Worm (Caenorhabditis elegans): ENCODE data around the gene irld-39.

DNA sequence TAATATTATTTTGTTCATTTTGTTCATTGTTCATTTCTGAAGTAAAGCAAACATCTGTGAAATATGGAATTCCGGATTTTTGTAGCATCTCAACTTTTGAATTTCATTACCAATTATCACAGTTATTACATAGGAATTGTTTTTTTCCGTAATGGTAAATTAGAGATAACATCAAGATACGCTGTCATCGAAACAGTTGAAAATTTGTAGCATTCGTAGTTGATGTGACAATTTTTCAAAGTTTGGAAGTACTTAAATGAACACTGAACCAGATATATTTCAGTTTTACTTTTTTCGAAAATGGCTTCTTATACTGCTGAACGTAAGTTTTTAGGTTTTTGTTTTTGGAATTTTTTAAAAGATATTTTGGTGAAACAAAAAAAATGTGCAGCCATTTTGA is 7.2 kb upstream of the irld-39 start, which contains the start of gene H25K10.4:
- TF ChIP-seq sea-2 (GFP tag; optimal IDR thresholded peaks at IDR 0.05) (no peak), aly-2 (tag; optimal IDR thresholded peaks at IDR 0.05) (no peak), zag-1 (tag; optimal IDR thresholded peaks at IDR 0.05) (no peak), skn-1 (tag; optimal IDR thresholded peaks at IDR 0.05) (no peak), lin-15B (tag; optimal IDR thresholded peaks at IDR 0.05) (no peak), snpc-4 (tag; optimal IDR thresholded peaks at IDR 0.05) (no peak), nhr-12 (tag; optimal IDR thresholded peaks at IDR 0.05) (no peak)

Data from whole organism, L3 larva.